Fruit fly (Drosophila melanogaster) whole organism, prepupa: Measurements from ENCODE around the gene Indy.

Experiments used
- CG10631 ChIP-seq: fragments of 200-800 bp; sonication (Bioruptor generic); optimal IDR thresholded peaks from 2 replicates; lab custom pipeline; 2016; ENCODE audit warnings: missing biosample characterization, missing genetic modification characterization
- CG10669 ChIP-seq: fragments of 200-800 bp; sonication (Bioruptor generic); optimal IDR thresholded peaks from 3 replicates; lab custom pipeline; 2018; ENCODE audit warnings: missing biosample characterization, mild to moderate bottlenecking, missing genetic modification characterization, moderate library complexity
- Eip75B ChIP-seq: fragments of 200-800 bp; sonication (Bioruptor generic); optimal IDR thresholded peaks from 3 replicates; lab custom pipeline; 2016; ENCODE audit warnings: missing biosample characterization, missing genetic modification characterization
- Hr4 ChIP-seq: fragments of 200-800 bp; sonication (Bioruptor generic); optimal IDR thresholded peaks from 3 replicates; lab custom pipeline; 2016; ENCODE audit warnings: missing biosample characterization, missing genetic modification characterization
- fkh ChIP-seq: fragments of 200-800 bp; sonication (Bioruptor generic); optimal IDR thresholded peaks from 3 replicates; lab custom pipeline; 2017; ENCODE audit warnings: missing biosample characterization, mild to moderate bottlenecking, missing genetic modification characterization, moderate library complexity

- TF ChIP-seq CG10669 (GFP tag; lab: Kevin White, UChicago) (no peak), fkh (GFP tag; lab: Kevin White, UChicago) (no peak), Eip75B (GFP tag; lab: Kevin White, UChicago) (no peak), CG10631 (GFP tag; lab: Kevin White, UChicago) (no peak), Hr4 (GFP tag; lab: Kevin White, UChicago) (no peak)
These were observed 29.3 kb downstream of the Indy start for dm6 chr3L:18816719-18817118.
